Worm (Caenorhabditis elegans) whole organism, L4 larva: ENCODE results near the gene set-4.

Source experiments
- F49E8.2 ChIP-seq: sonication (generic microtip); optimal IDR thresholded peaks from 2 replicates; lab custom pipeline; 2016; ENCODE audit warnings: missing compliant biosample characterization, mild to moderate bottlenecking, missing genetic modification characterization, borderline replicate concordance
- attf-4 ChIP-seq: sonication (generic microtip); optimal IDR thresholded peaks from 3 replicates; lab custom pipeline; 2017; ENCODE audit warnings: missing biosample characterization, missing genetic modification characterization
- daf-16 ChIP-seq, 3 experiments: sonication (generic microtip); optimal IDR thresholded peaks; 2 replicates each; lab custom pipeline; 2016 to 2017; ENCODE audit warnings: missing genetic modification characterization in 3 of 3, missing genetic modification reagents in 3 of 3, mild to moderate bottlenecking in 2 of 3, missing compliant biosample characterization in 2 of 3, missing biosample characterization in 1 of 3, moderate library complexity in 1 of 3
- dmd-9 ChIP-seq: fragments of 200-800 bp; sonication (Bioruptor generic); IDR thresholded peaks from 2 replicates; pipeline ENCODE4 v1.3.6; 2022; ENCODE audit warnings: missing genetic modification reagents, missing genetic modification characterization, missing compliant biosample characterization
- dpl-1 ChIP-seq: fragments of 150-350 bp; optimal IDR thresholded peaks from 2 replicates; lab custom pipeline; 2014; ENCODE audit warnings: missing biosample characterization, missing genetic modification reagents, missing genetic modification characterization
- dve-1 ChIP-seq: sonication (generic microtip); optimal IDR thresholded peaks from 2 replicates; lab custom pipeline; 2017; ENCODE audit warnings: antibody characterized with exemption, mild to moderate bottlenecking, missing genetic modification characterization, missing compliant biosample characterization; ENCODE audit not compliant: insufficient read depth
- hlh-11 ChIP-seq: fragments of 200-800 bp; sonication (Bioruptor generic); optimal IDR thresholded peaks from 2 replicates; lab custom pipeline; 2018; ENCODE audit warnings: mild to moderate bottlenecking, missing genetic modification characterization, missing compliant biosample characterization
- nhr-25 ChIP-seq: sonication (generic microtip); optimal IDR thresholded peaks from 2 replicates; lab custom pipeline; 2017; ENCODE audit warnings: missing genetic modification characterization, mild to moderate bottlenecking, missing compliant biosample characterization, antibody characterized with exemption, moderate library complexity, borderline replicate concordance; ENCODE audit not compliant: insufficient read depth
- pha-4 ChIP-seq, 2 experiments: fragments of 150-350 bp in 1 of 2; fragments of 200-800 bp in 1 of 2; sonication (Bioruptor generic) in 1 of 2; IDR thresholded peaks in 1 of 2; optimal IDR thresholded peaks in 1 of 2; 2 replicates each; pipeline versions ENCODE4 v1.3.6 to Lab custom; 2014 to 2022; ENCODE audit warnings: missing genetic modification characterization in 2 of 2, missing genetic modification reagents in 2 of 2, missing biosample characterization in 1 of 2, missing compliant biosample characterization in 1 of 2
- pqm-1 ChIP-seq: sonication (generic microtip); optimal IDR thresholded peaks from 2 replicates; lab custom pipeline; 2017; ENCODE audit warnings: missing biosample characterization, missing genetic modification characterization
- skn-1 ChIP-seq: fragments of 150-350 bp; optimal IDR thresholded peaks from 2 replicates; lab custom pipeline; 2014; ENCODE audit warnings: missing biosample characterization, missing genetic modification characterization
- ztf-11 ChIP-seq: fragments of 150-350 bp; optimal IDR thresholded peaks from 2 replicates; lab custom pipeline; 2014; ENCODE audit warnings: missing biosample characterization, missing genetic modification characterization

ce11 chrII:6345195-6346158 lies 14.3 kb upstream of the set-4 start, which contains the start of gene C32D5.8:
- TF ChIP-seq daf-16 (GFP tag; optimal IDR thresholded peaks at IDR 0.05; lab: Kevin White, UChicago) = no peak
- peak; percentile 56 for TF ChIP-seq daf-16 (tag; optimal IDR thresholded peaks at IDR 0.05; lab: Kevin White, UChicago)
- no peak for TF ChIP-seq pha-4 (GFP tag; IDR thresholded peaks at IDR 0.05; lab: Robert Waterston, UW)
- no peak for TF ChIP-seq pha-4 (tag; optimal IDR thresholded peaks at IDR 0.05; lab: Kevin White, UChicago)
- peak; percentile 37 for TF ChIP-seq hlh-11 (tag; lab: Kevin White, UChicago)
- TF ChIP-seq dpl-1 = no peak
- no peak for TF ChIP-seq attf-4 (tag; lab: Kevin White, UChicago)
- no peak for TF ChIP-seq nhr-25 (tag; lab: Kevin White, UChicago)
- peak; percentile 47 for TF ChIP-seq dve-1 (tag; lab: Kevin White, UChicago)
- no peak for TF ChIP-seq dmd-9 (GFP tag; lab: Robert Waterston, UW)
- no peak for TF ChIP-seq F49E8.2 (tag; lab: Kevin White, UChicago)
- no peak for TF ChIP-seq skn-1 (tag; lab: Kevin White, UChicago)
- no peak for TF ChIP-seq ztf-11 (tag; lab: Kevin White, UChicago)
- peak; percentile 18 for TF ChIP-seq pqm-1 (tag; lab: Kevin White, UChicago)
